Worm (Caenorhabditis elegans) whole organism, late embryonic: ENCODE results near the gene fbxa-126.
A peak's percentile ranks its signal among the peaks of the same experiment; 100 is the strongest.

Experiments
- C08G9.2 ChIP-seq: sonication (generic microtip); optimal IDR thresholded peaks from 2 replicates; lab custom pipeline; 2016; ENCODE audit warnings: mild to moderate bottlenecking, missing genetic modification characterization, moderate library complexity, missing compliant biosample characterization
- K02D7.2 ChIP-seq: sonication (generic microtip); optimal IDR thresholded peaks from 2 replicates; lab custom pipeline; 2017; ENCODE audit warnings: mild to moderate bottlenecking, missing genetic modification characterization, missing compliant biosample characterization
- ceh-2 ChIP-seq: sonication (generic microtip); optimal IDR thresholded peaks from 2 replicates; lab custom pipeline; 2016; ENCODE audit warnings: missing genotype, missing genetic modification characterization, missing compliant biosample characterization
- ceh-22 ChIP-seq: sonication (generic microtip); optimal IDR thresholded peaks from 2 replicates; lab custom pipeline; 2017; ENCODE audit warnings: missing biosample characterization, missing genetic modification characterization
- ceh-31 ChIP-seq: sonication (generic microtip); optimal IDR thresholded peaks from 2 replicates; lab custom pipeline; 2016; ENCODE audit warnings: missing genetic modification characterization, missing compliant biosample characterization
- ceh-34 ChIP-seq: sonication (generic microtip); optimal IDR thresholded peaks from 2 replicates; lab custom pipeline; 2016; ENCODE audit warnings: mild to moderate bottlenecking, missing genetic modification characterization, missing compliant biosample characterization
- ceh-45 ChIP-seq: fragments of 200-800 bp; sonication (Bioruptor generic); IDR thresholded peaks from 2 replicates; pipeline ENCODE4 v1.3.6; 2022; ENCODE audit warnings: missing genetic modification reagents, missing genetic modification characterization, missing compliant biosample characterization
- ceh-48 ChIP-seq: sonication (generic microtip); optimal IDR thresholded peaks from 2 replicates; lab custom pipeline; 2016; ENCODE audit warnings: missing genetic modification characterization, inconsistent platforms, missing compliant biosample characterization
- ceh-6 ChIP-seq: fragments of 200-800 bp; sonication (Bioruptor generic); optimal IDR thresholded peaks from 2 replicates; lab custom pipeline; 2018; ENCODE audit warnings: mild to moderate bottlenecking, missing genetic modification characterization, missing compliant biosample characterization
- ets-4 ChIP-seq: sonication (generic microtip); optimal IDR thresholded peaks from 2 replicates; lab custom pipeline; 2016; ENCODE audit warnings: missing genetic modification characterization, missing compliant biosample characterization
- eyg-1 ChIP-seq: sonication (generic microtip); optimal IDR thresholded peaks from 2 replicates; lab custom pipeline; 2016; ENCODE audit warnings: missing genotype, missing genetic modification characterization, missing compliant biosample characterization
- fkh-6 ChIP-seq: sonication (generic microtip); optimal IDR thresholded peaks from 2 replicates; lab custom pipeline; 2016; ENCODE audit warnings: missing genetic modification characterization, missing compliant biosample characterization
- lim-6 ChIP-seq: sonication (generic microtip); optimal IDR thresholded peaks from 2 replicates; lab custom pipeline; 2016; ENCODE audit warnings: missing genetic modification characterization, missing compliant biosample characterization
- mec-3 ChIP-seq: sonication (generic microtip); optimal IDR thresholded peaks from 2 replicates; lab custom pipeline; 2016; ENCODE audit warnings: borderline replicate concordance, missing genetic modification characterization, missing compliant biosample characterization
- odd-2 ChIP-seq: sonication (generic microtip); optimal IDR thresholded peaks from 2 replicates; lab custom pipeline; 2017; ENCODE audit warnings: antibody characterized with exemption, mild to moderate bottlenecking, missing genetic modification characterization, missing compliant biosample characterization
- pat-9 ChIP-seq: fragments of 200-800 bp; sonication (Bioruptor generic); optimal IDR thresholded peaks from 2 replicates; lab custom pipeline; 2018; ENCODE audit warnings: mild to moderate bottlenecking, missing genetic modification characterization, moderate library complexity, missing compliant biosample characterization
- sdc-2 ChIP-seq: sonication (generic microtip); optimal IDR thresholded peaks from 2 replicates; lab custom pipeline; 2016; ENCODE audit warnings: missing genotype, missing genetic modification characterization, missing compliant biosample characterization
- sox-2 ChIP-seq: fragments of 200-800 bp; sonication (Bioruptor generic); IDR thresholded peaks from 2 replicates; pipeline ENCODE4 v1.3.6; 2022; ENCODE audit warnings: missing genetic modification reagents, missing genetic modification characterization, missing compliant biosample characterization
- tbx-2 ChIP-seq: sonication (generic microtip); optimal IDR thresholded peaks from 2 replicates; lab custom pipeline; 2016; ENCODE audit warnings: missing genetic modification characterization, missing compliant biosample characterization
- unc-42 ChIP-seq: sonication (generic microtip); optimal IDR thresholded peaks from 2 replicates; lab custom pipeline; 2016; ENCODE audit warnings: missing genotype, missing genetic modification characterization, missing compliant biosample characterization

fbxa-126 gene

ce11 chrIV:14272561-14272960 is 49.0 kb downstream of the fbxa-126 start:
- TF ChIP-seq unc-42 (peak; percentile 56), ceh-34 (no peak), tbx-2 (tag; lab: Kevin White, UChicago) (peak; percentile 11), K02D7.2 (tag; lab: Kevin White, UChicago) (no peak), sdc-2 (tag; lab: Kevin White, UChicago) (peak; percentile 1), ceh-31 (tag; lab: Kevin White, UChicago) (peak; percentile 53)

- TF ChIP-seq ceh-45 (GFP tag; lab: Robert Waterston, UW) (no peak), pat-9 (tag; lab: Kevin White, UChicago) (no peak), eyg-1 (tag; lab: Kevin White, UChicago) (no peak), ets-4 (no peak), C08G9.2 (no peak), ceh-2 (tag; lab: Kevin White, UChicago) (no peak), lim-6 (tag; lab: Kevin White, UChicago) (no peak), ceh-22 (no peak), mec-3 (tag; lab: Kevin White, UChicago) (no peak), ceh-6 (no peak), odd-2 (no peak), fkh-6 (tag; lab: Kevin White, UChicago) (no peak), ceh-48 (tag; lab: Kevin White, UChicago) (no peak), sox-2 (GFP tag; lab: Robert Waterston, UW) (no peak)
Observed at ce11 chrIV:14269932-14270331, 51.6 kb downstream of the fbxa-126 start.
